Worm (Caenorhabditis elegans): ENCODE measurements around the gene K09C8.2.

The K09C8.2 gene

DNA sequence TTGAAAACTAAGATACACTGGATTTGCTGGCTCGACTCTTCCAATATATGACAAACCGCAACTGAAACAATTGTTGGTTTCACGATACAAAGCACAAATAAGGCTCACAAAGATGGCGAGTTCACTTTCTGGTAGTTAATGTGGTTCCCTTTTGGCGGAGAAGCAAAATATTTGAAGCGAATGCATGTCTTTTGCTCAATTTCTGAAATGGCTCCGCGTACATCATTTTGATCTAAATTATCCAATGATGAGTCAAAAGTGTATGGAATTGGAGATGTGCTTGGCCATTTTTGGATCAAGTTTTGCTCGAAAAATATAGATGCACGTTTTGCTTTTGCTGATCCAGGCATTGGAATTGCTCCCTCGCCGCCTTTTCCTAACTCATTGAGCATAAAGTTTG is 2.5 kb downstream of the K09C8.2 start:
- no peak for TF ChIP-seq ref-1 (GFP tag; conservative IDR thresholded peaks at IDR 0.05)
- TF ChIP-seq med-1 (GFP tag; optimal IDR thresholded peaks at IDR 0.05; ENCODE audit: insufficient read depth), result no peak
- TF ChIP-seq klf-2 (GFP tag; conservative IDR thresholded peaks at IDR 0.05), result no peak
- TF ChIP-seq ztf-29 (GFP tag; IDR thresholded peaks at IDR 0.05), result no peak
- no peak for TF ChIP-seq ztf-23 (GFP tag; IDR thresholded peaks at IDR 0.05)
- no peak for TF ChIP-seq cog-1 (tag; optimal IDR thresholded peaks at IDR 0.05)
- no peak for TF ChIP-seq tab-1 (GFP tag; IDR thresholded peaks at IDR 0.05)
- no peak for TF ChIP-seq T22C8.4 (GFP tag; IDR thresholded peaks at IDR 0.05)
- TF ChIP-seq flt-1 (GFP tag; IDR thresholded peaks at IDR 0.05), result no peak

DNA sequence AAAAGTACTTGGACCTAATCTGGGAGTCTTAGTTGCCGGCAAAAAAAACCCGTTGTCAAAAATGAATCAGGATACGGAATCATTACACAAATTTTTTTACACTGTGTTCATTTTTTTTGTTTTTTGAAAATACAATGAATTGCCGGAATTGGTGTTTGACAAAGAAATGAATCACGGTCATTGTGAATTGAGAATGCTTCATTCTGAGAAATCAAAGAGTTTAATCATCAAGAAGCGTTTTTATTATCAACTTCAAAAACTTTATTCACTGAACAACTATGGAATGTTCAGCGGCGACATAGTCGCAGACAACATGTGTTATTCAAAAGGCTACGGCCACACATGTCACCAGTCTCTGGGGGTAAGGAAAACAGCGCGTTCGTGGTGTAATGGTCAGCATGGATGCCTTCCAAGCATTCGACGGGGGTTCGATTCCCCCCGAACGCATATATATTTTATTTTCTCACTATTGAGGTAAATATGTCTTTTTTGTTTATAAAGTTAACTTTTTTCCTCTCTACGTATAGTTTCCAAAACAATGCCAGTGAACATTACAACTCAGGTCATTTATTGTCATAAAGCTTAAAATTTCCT is 4.3 kb downstream of the K09C8.2 start, which contains the start of gene nas-10:
TSS of gene nas-10 (minus strand) at position 51 of the 594 bp plus-strand sequence.
- TF ChIP-seq klf-2 (GFP tag; conservative IDR thresholded peaks at IDR 0.05) (peak; percentile 87), ztf-29 (GFP tag; IDR thresholded peaks at IDR 0.05) (peak; percentile 82), ref-1 (GFP tag; conservative IDR thresholded peaks at IDR 0.05) (peak; percentile 75), cog-1 (tag; optimal IDR thresholded peaks at IDR 0.05) (peak; percentile 79), T22C8.4 (GFP tag; IDR thresholded peaks at IDR 0.05) (peak; percentile 90), flt-1 (GFP tag; IDR thresholded peaks at IDR 0.05) (peak; percentile 95), med-1 (GFP tag; optimal IDR thresholded peaks at IDR 0.05; ENCODE audit: insufficient read depth) (no peak), ztf-23 (GFP tag; IDR thresholded peaks at IDR 0.05) (peak; percentile 95), tab-1 (GFP tag; IDR thresholded peaks at IDR 0.05) (peak; percentile 90)

DNA sequence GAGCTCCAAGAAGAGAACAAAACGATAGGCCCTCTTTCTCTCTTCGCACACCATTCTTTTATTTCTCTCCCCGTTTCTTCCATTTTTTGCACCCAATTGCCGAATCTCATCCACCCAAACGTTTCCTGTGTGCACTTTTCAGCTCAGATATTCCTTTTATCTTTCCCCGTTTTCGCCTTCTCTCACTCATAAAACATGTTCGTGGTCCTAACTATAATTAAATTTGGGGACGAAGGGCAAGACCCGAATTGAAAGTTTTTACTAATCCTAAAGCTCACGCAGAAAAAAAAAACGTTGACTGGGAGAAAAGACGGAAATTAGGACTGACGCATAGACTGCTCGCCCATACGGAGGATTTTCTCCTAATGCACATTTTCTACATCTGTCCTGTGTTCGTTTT is 6.3 kb downstream of the K09C8.2 start:
- TF ChIP-seq ztf-29 (GFP tag; IDR thresholded peaks at IDR 0.05), result no peak
- no peak for TF ChIP-seq T22C8.4 (GFP tag; IDR thresholded peaks at IDR 0.05)
- TF ChIP-seq ref-1 (GFP tag; conservative IDR thresholded peaks at IDR 0.05), result no peak
- TF ChIP-seq flt-1 (GFP tag; IDR thresholded peaks at IDR 0.05), result no peak
- no peak for TF ChIP-seq cog-1 (tag; optimal IDR thresholded peaks at IDR 0.05)
- no peak for TF ChIP-seq ztf-23 (GFP tag; IDR thresholded peaks at IDR 0.05)

DNA sequence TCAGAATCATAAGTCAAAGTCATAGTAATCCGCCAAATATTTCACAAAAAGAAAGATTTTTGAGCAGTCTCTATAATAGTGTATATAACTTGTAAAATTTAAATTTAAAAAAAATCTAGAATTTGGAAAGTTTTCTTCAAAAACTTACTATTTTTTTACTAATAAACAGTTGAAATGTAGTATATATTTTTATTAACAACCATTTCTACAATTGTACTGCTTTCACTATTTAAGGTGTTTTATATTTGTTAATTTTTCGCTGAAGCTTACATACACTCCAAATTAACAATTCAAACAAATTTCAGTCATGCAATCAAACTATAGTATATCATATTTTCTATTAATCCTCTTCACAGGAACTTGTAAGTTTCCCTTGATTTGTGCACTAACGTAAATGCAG is 7.0 kb downstream of the K09C8.2 start, which contains the start of gene lge-1:
TSS of gene lge-1 (plus strand) at position 301 of the 400 bp plus-strand sequence.
- TF ChIP-seq ref-1 (GFP tag; conservative IDR thresholded peaks at IDR 0.05), result no peak
- TF ChIP-seq tab-1 (GFP tag; IDR thresholded peaks at IDR 0.05), result no peak
- TF ChIP-seq klf-2 (GFP tag; conservative IDR thresholded peaks at IDR 0.05), result no peak
- TF ChIP-seq cog-1 (tag; optimal IDR thresholded peaks at IDR 0.05), result no peak
- TF ChIP-seq ztf-23 (GFP tag; IDR thresholded peaks at IDR 0.05), result no peak
- TF ChIP-seq flt-1 (GFP tag; IDR thresholded peaks at IDR 0.05), result no peak
- TF ChIP-seq T22C8.4 (GFP tag; IDR thresholded peaks at IDR 0.05), result no peak
- TF ChIP-seq med-1 (GFP tag; optimal IDR thresholded peaks at IDR 0.05; ENCODE audit: insufficient read depth), result no peak
- no peak for TF ChIP-seq ztf-29 (GFP tag; IDR thresholded peaks at IDR 0.05)

DNA sequence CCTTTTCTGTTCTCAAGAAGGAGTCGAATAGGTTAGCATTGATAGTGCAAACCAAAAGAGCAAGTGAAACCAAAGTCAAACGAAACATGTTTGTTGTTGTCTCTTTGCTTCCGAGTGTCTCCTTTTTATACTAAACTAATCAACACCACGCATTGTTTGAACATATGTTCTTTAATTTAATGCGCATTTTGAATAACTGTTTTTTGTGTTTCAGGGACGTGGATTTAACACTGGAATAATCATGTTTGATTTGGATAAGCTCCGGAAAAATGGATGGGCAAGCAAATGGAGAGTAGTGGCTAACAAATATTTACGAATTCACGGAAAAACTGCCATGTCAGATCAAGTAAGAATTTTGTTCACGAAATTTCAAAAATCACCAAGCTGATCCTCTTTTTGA is 8.5 kb downstream of the K09C8.2 start, which contains the start of gene K09C8.9:
TSS of gene K09C8.9 (minus strand) at position 101 of the 400 bp plus-strand sequence.
- TF ChIP-seq ref-1 (GFP tag; conservative IDR thresholded peaks at IDR 0.05) (no peak), ztf-29 (GFP tag; IDR thresholded peaks at IDR 0.05) (no peak), ztf-23 (GFP tag; IDR thresholded peaks at IDR 0.05) (no peak), med-1 (GFP tag; optimal IDR thresholded peaks at IDR 0.05; ENCODE audit: insufficient read depth) (no peak), flt-1 (GFP tag; IDR thresholded peaks at IDR 0.05) (no peak), tab-1 (GFP tag; IDR thresholded peaks at IDR 0.05) (no peak), cog-1 (tag; optimal IDR thresholded peaks at IDR 0.05) (no peak), klf-2 (GFP tag; conservative IDR thresholded peaks at IDR 0.05) (no peak), T22C8.4 (GFP tag; IDR thresholded peaks at IDR 0.05) (no peak)

DNA sequence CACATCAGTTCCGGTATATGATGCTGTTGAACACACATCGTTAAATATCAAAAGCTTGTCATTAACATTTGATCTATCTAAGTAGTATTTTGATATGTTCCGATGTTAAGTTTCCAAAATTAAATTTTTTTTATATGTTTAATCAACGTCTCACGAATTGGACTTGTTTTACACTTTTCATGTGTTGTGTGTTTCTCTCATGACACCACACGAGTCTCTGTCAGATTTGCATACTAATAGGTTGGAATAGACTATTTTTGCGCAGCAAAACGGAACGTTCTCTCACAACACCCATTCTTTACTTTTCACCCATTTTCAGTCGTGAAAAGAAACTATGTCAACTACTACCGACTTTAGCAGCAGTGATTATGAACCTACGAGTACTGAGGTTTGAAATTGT is 11.4 kb downstream of the K09C8.2 start, which contains the start of gene K09C8.8:
TSS of gene K09C8.8 (plus strand) at position 301 of the 400 bp plus-strand sequence.
- TF ChIP-seq ztf-29 (GFP tag; IDR thresholded peaks at IDR 0.05), result no peak
- TF ChIP-seq med-1 (GFP tag; optimal IDR thresholded peaks at IDR 0.05; ENCODE audit: insufficient read depth), result no peak
- no peak for TF ChIP-seq flt-1 (GFP tag; IDR thresholded peaks at IDR 0.05)
- no peak for TF ChIP-seq T22C8.4 (GFP tag; IDR thresholded peaks at IDR 0.05)
- no peak for TF ChIP-seq tab-1 (GFP tag; IDR thresholded peaks at IDR 0.05)
- no peak for TF ChIP-seq ztf-23 (GFP tag; IDR thresholded peaks at IDR 0.05)
- TF ChIP-seq ref-1 (GFP tag; conservative IDR thresholded peaks at IDR 0.05), result no peak
- TF ChIP-seq klf-2 (GFP tag; conservative IDR thresholded peaks at IDR 0.05), result no peak
- TF ChIP-seq cog-1 (tag; optimal IDR thresholded peaks at IDR 0.05), result no peak

DNA sequence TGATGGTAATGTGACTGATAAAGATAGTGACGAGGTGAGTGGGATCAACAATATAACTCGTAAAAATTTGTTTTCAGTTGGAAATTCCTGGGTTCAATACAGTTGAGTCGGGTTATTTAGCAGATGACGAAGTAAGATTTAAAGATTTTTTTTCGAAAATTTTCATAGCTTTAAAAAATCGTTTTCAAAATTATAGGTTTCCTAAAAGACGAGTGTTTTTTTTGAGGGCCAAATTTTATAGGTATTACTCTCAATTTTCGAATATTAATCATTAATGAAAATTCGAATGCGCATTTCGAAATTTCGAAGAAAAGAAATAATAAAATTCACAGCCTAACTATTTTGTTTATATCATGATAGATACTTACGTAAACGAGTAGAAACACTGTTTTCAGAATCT is 11.9 kb downstream of the K09C8.2 start:
- TF ChIP-seq T22C8.4 (GFP tag; IDR thresholded peaks at IDR 0.05) (no peak), med-1 (GFP tag; optimal IDR thresholded peaks at IDR 0.05; ENCODE audit: insufficient read depth) (no peak), cog-1 (tag; optimal IDR thresholded peaks at IDR 0.05) (no peak), tab-1 (GFP tag; IDR thresholded peaks at IDR 0.05) (no peak), ref-1 (GFP tag; conservative IDR thresholded peaks at IDR 0.05) (no peak), ztf-23 (GFP tag; IDR thresholded peaks at IDR 0.05) (no peak), ztf-29 (GFP tag; IDR thresholded peaks at IDR 0.05) (no peak), flt-1 (GFP tag; IDR thresholded peaks at IDR 0.05) (no peak), klf-2 (GFP tag; conservative IDR thresholded peaks at IDR 0.05) (no peak)

DNA sequence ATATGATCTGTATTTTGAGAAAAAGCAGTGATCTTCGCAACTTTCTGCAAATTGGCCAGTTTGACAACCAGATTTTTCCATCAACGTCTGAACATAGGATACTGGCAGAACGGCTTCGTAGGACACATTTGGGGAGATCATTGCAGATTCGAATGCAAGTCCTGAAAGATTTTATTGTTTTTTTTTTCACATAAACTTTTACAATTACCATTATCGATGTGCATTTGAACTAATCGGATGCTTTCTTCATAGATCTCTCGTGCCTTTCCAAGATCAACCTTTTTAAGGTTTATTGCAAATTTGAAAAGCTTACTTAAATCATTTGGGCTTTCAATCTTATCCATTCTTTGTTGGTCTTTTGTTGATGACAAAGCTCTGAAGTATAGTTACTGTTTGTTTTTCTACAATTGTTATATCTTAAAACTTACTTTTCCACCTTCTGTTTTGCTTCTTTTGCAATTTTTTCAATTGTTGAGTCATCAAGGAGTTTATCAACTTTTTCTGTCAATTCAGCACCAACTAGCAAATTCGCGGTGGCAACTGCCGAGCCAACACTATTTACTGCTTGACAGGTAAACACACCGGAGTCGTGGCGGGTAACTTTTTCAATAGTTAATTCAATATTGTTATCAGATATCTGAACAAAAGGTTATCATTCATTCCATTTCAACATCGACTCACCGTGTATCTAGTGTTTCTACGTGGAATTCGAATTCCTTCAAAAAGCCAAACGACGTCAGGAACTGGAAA is 17.4 kb downstream of the K09C8.2 start:
- no peak for TF ChIP-seq flt-1 (GFP tag; IDR thresholded peaks at IDR 0.05)

DNA sequence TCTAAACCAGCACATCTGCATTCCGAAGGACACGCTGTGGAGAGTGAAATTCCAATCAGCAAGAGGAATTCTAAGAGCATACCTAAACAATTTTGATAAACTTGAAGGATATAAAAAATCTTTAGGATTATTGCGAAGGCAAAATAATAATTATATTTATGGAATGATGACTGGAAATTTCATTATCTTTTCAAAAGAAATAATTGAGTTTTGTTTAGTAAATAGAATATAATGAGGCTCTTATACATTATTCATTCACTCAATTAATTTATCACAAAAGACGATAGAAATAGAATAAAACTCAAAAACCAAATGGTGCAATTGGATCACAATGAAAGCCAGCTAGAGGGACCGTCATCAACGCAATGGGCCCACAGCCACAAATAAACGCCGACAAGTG is 19.9 kb downstream of the K09C8.2 start, which contains the start of gene pxn-2:
TSS of gene pxn-2 (minus strand) at position 101 of the 400 bp plus-strand sequence.
- TF ChIP-seq cog-1 (tag; optimal IDR thresholded peaks at IDR 0.05), result no peak
- no peak for TF ChIP-seq ref-1 (GFP tag; conservative IDR thresholded peaks at IDR 0.05)
- no peak for TF ChIP-seq ztf-29 (GFP tag; IDR thresholded peaks at IDR 0.05)
- TF ChIP-seq tab-1 (GFP tag; IDR thresholded peaks at IDR 0.05), result no peak
- no peak for TF ChIP-seq ztf-23 (GFP tag; IDR thresholded peaks at IDR 0.05)
- no peak for TF ChIP-seq flt-1 (GFP tag; IDR thresholded peaks at IDR 0.05)

All from whole organism, midembryonic.